Worm (Caenorhabditis elegans) whole organism, late embryonic: ENCODE data around the gene mrt-2.

Experiments used
- ama-1 ChIP-seq: fragments of 150-350 bp; optimal IDR thresholded peaks from 2 replicates; lab custom pipeline; 2014
- eyg-1 ChIP-seq: sonication (generic microtip); optimal IDR thresholded peaks from 2 replicates; lab custom pipeline; 2016; ENCODE audit warnings: missing genotype, missing genetic modification characterization, missing compliant biosample characterization
- hlh-6 ChIP-seq: sonication (generic microtip); optimal IDR thresholded peaks from 2 replicates; lab custom pipeline; 2016; ENCODE audit warnings: missing genotype, missing genetic modification characterization, missing compliant biosample characterization
- nfya-1 ChIP-seq: sonication (generic microtip); optimal IDR thresholded peaks from 2 replicates; lab custom pipeline; 2017; ENCODE audit warnings: missing genetic modification characterization, mild to moderate bottlenecking, missing compliant biosample characterization, antibody characterized with exemption, moderate library complexity
- odd-2 ChIP-seq: sonication (generic microtip); optimal IDR thresholded peaks from 2 replicates; lab custom pipeline; 2017; ENCODE audit warnings: antibody characterized with exemption, mild to moderate bottlenecking, missing genetic modification characterization, missing compliant biosample characterization
- pax-1 ChIP-seq: fragments of 150-350 bp; optimal IDR thresholded peaks from 2 replicates; lab custom pipeline; 2014; ENCODE audit warnings: missing biosample characterization, missing genetic modification characterization
- sox-4 ChIP-seq: sonication (generic microtip); optimal IDR thresholded peaks from 2 replicates; lab custom pipeline; 2017; ENCODE audit warnings: mild to moderate bottlenecking, missing genetic modification characterization, inconsistent platforms, missing compliant biosample characterization
- tbx-2 ChIP-seq: sonication (generic microtip); optimal IDR thresholded peaks from 2 replicates; lab custom pipeline; 2016; ENCODE audit warnings: missing genetic modification characterization, missing compliant biosample characterization
- unc-42 ChIP-seq: sonication (generic microtip); optimal IDR thresholded peaks from 2 replicates; lab custom pipeline; 2016; ENCODE audit warnings: missing genotype, missing genetic modification characterization, missing compliant biosample characterization
- unc-86 ChIP-seq: sonication (generic microtip); optimal IDR thresholded peaks from 2 replicates; lab custom pipeline; 2016; ENCODE audit warnings: missing genetic modification characterization, missing compliant biosample characterization
- zip-5 ChIP-seq: sonication (generic microtip); optimal IDR thresholded peaks from 2 replicates; lab custom pipeline; 2016; ENCODE audit warnings: missing genetic modification characterization, missing compliant biosample characterization

DNA sequence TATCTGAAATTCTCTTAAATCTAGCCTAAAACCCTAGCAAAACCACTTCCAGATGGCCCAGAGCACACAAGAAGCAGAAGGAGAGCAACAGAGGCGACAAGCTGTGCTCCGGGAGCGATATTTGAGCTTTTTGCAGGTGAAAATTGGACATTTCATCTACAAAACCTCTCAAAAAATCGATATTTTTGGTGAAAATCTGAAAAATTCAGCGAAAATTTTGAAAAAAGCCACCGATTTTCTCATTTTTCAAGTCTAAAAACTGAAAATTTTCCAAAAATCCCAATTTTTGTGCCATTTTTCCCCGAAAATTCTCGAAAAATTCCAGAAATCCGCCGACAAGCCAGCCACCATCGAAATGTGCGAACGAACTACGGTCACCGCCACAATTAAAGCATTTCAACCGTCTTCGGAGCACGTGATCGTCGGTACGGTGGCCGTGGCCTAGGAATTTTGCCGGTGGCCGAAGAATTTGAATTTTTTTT is 33.7 kb downstream of the mrt-2 start, which contains the start of gene C24H11.5:
- TF ChIP-seq sox-4, result no peak
- no peak for TF ChIP-seq unc-42 (tag; lab: Kevin White, UChicago)
- no peak for TF ChIP-seq tbx-2
- TF ChIP-seq hlh-6, result no peak
- no peak for TF ChIP-seq eyg-1
- no peak for TF ChIP-seq zip-5
- TF ChIP-seq unc-86 (tag; lab: Kevin White, UChicago), result no peak
- no peak for TF ChIP-seq odd-2 (tag; lab: Kevin White, UChicago)
- no peak for TF ChIP-seq ama-1
- no peak for TF ChIP-seq nfya-1
- TF ChIP-seq pax-1 (tag; lab: Kevin White, UChicago), result no peak
